Worm (Caenorhabditis elegans): ENCODE data around the gene srg-13.

The srg-13 gene

DNA sequence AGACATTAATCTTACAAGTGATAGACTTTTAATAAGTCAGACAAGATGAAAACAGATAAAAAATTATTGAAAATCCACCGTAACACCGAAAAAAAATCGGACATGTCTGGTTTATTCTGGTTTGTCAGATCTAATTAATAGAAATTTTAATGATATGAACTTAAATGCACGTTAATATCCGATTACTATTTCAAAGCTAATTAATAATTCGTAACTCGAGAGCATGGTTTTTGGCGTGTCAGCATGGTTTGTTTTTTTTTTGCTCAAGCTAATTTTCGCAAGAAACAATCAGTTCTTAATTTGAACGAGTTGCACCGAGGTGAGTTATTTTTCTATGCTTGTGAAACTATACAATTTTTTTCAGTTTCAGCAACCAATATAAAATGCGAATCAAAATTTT is 37.1 kb upstream of the srg-13 start, which contains the start of gene clec-153:
Gene clec-153 (plus strand): TSS at position 301 of the 400 bp plus-strand sequence.
- TF ChIP-seq nhr-25 (tag; optimal IDR thresholded peaks at IDR 0.05; ENCODE audit: borderline replicate concordance, insufficient read depth) (no peak), lin-13 (GFP tag; optimal IDR thresholded peaks at IDR 0.05) (no peak), lsy-2 (tag; optimal IDR thresholded peaks at IDR 0.05) (no peak), ceh-20 (GFP tag; IDR thresholded peaks at IDR 0.05) (no peak), zfp-3 (GFP tag; conservative IDR thresholded peaks at IDR 0.05) (no peak), F49E8.2 (tag; optimal IDR thresholded peaks at IDR 0.05; ENCODE audit: borderline replicate concordance) (no peak), aha-1 (tag) (no peak), lir-3 (tag; optimal IDR thresholded peaks at IDR 0.05) (no peak), ztf-7 (tag; optimal IDR thresholded peaks at IDR 0.05) (no peak), lim-7 (GFP tag; IDR thresholded peaks at IDR 0.05) (no peak), nhr-42 (GFP tag; IDR thresholded peaks at IDR 0.05) (no peak)

ce11 chrIII:4643262-4643661 is 28.8 kb upstream of the srg-13 start, which contains the start of gene pfas-1:
TSS of gene pfas-1 (minus strand) at chrIII:4643310.
- TF ChIP-seq lin-13 (GFP tag; optimal IDR thresholded peaks at IDR 0.05): no peak
- TF ChIP-seq pqm-1 (tag; optimal IDR thresholded peaks at IDR 0.05): peak; percentile 79
- TF ChIP-seq hlh-11 (tag; optimal IDR thresholded peaks at IDR 0.05): peak; percentile 41
- peak; percentile 91 for TF ChIP-seq php-3 (GFP tag; IDR thresholded peaks at IDR 0.05)
- no peak for TF ChIP-seq snpc-1.2 (GFP tag; IDR thresholded peaks at IDR 0.05)
- TF ChIP-seq lin-38 (GFP tag; IDR thresholded peaks at IDR 0.05): no peak
- TF ChIP-seq F49E8.2 (tag; optimal IDR thresholded peaks at IDR 0.05; ENCODE audit: borderline replicate concordance): no peak
- peak; percentile 73 for TF ChIP-seq nhr-28 (tag; optimal IDR thresholded peaks at IDR 0.05)
- no peak for TF ChIP-seq mep-1 (tag; optimal IDR thresholded peaks at IDR 0.05)
- TF ChIP-seq T20F7.1 (GFP tag; optimal IDR thresholded peaks at IDR 0.05): peak; percentile 20
- TF ChIP-seq mdl-1 (tag; optimal IDR thresholded peaks at IDR 0.05): no peak
- TF ChIP-seq daf-16 (GFP tag; optimal IDR thresholded peaks at IDR 0.05): no peak
- peak; percentile 91 for TF ChIP-seq daf-16 (tag; optimal IDR thresholded peaks at IDR 0.05)
- TF ChIP-seq snpc-4 (tag; optimal IDR thresholded peaks at IDR 0.05): no peak
- peak; percentile 68 for TF ChIP-seq dmd-6 (GFP tag; IDR thresholded peaks at IDR 0.05)
- no peak for TF ChIP-seq tra-1 (GFP tag; IDR thresholded peaks at IDR 0.05)

- no peak for TF ChIP-seq ces-1 (GFP tag; optimal IDR thresholded peaks at IDR 0.05)
Observed at ce11 chrIII:4646246-4646645, 25.8 kb upstream of the srg-13 start, which contains the start of gene pqn-29. TSS of gene pqn-29 (minus strand) at chrIII:4646346.

ce11 chrIII:4647341-4647740 is 24.7 kb upstream of the srg-13 start:
- TF ChIP-seq saeg-2 (GFP tag; IDR thresholded peaks at IDR 0.05): no peak
- TF ChIP-seq tra-1 (GFP tag; IDR thresholded peaks at IDR 0.05): no peak
- TF ChIP-seq nhr-77 (tag; optimal IDR thresholded peaks at IDR 0.05): no peak
- TF ChIP-seq lim-7 (GFP tag; IDR thresholded peaks at IDR 0.05): no peak
- TF ChIP-seq dmd-6 (GFP tag; IDR thresholded peaks at IDR 0.05): no peak

DNA sequence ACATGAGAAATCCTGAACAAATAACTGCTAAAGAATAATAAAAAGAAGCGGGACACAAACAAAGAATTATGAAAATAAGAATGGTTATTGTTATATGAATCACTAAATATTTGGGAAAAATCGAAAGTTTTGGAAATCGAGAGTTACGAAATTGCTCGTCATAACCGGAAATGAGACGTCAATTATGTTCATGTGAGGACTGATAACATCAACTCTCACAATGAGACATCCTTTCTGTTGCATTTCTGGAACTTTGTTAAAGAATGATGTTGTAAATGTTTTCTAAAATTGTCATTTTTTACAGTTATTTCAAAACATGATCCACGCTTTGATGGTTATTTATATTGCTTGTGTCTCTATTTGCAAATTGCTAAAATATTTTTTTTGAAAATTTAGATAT is 24.2 kb upstream of the srg-13 start, which contains the start of gene T23F11.6:
Gene T23F11.6 (minus strand): TSS at position 45 of the 400 bp plus-strand sequence.
- TF ChIP-seq ZK337.2 (GFP tag; IDR thresholded peaks at IDR 0.05) (no peak), nhr-28 (tag; optimal IDR thresholded peaks at IDR 0.05) (peak; percentile 15), php-3 (GFP tag; IDR thresholded peaks at IDR 0.05) (no peak), daf-16 (GFP tag; optimal IDR thresholded peaks at IDR 0.05) (no peak), daf-16 (tag; optimal IDR thresholded peaks at IDR 0.05) (peak; percentile 22), pqm-1 (tag; optimal IDR thresholded peaks at IDR 0.05) (peak; percentile 53), dve-1 (tag; optimal IDR thresholded peaks at IDR 0.05; ENCODE audit: insufficient read depth) (peak; percentile 5), mdl-1 (tag; optimal IDR thresholded peaks at IDR 0.05) (peak in 1 of 2 experiments; percentile 1), lin-1 (GFP tag; IDR thresholded peaks at IDR 0.05) (0 out of 2 replicates have a peak, but pooled peaks have one; percentile 49), dmd-6 (GFP tag; IDR thresholded peaks at IDR 0.05) (peak; percentile 65), nhr-41 (GFP tag; IDR thresholded peaks at IDR 0.05) (no peak)

Data from whole organism, L4 larva.